Worm (Caenorhabditis elegans): ENCODE results near the gene unc-44.

The unc-44 gene

ce11 chrIV:5962219-5962945 is 13.0 kb upstream of the unc-44 start, which contains the start of gene K02B2.6:
Gene K02B2.6 (minus strand): TSS chrIV:5962269.
- TF ChIP-seq eor-1 (tag; optimal IDR thresholded peaks at IDR 0.05) (no peak), lin-39 (tag; optimal IDR thresholded peaks at IDR 0.05) (no peak), elt-3 (tag; optimal IDR thresholded peaks at IDR 0.05) (no peak), egl-27 (tag; optimal IDR thresholded peaks at IDR 0.05) (no peak), nhr-237 (tag; optimal IDR thresholded peaks at IDR 0.05) (no peak), ZK546.5 (tag; optimal IDR thresholded peaks at IDR 0.05) (no peak), aly-2 (tag; optimal IDR thresholded peaks at IDR 0.05) (no peak), ceh-9 (tag; optimal IDR thresholded peaks at IDR 0.05) (no peak), lin-15B (tag; optimal IDR thresholded peaks at IDR 0.05) (no peak), fkh-2 (tag; optimal IDR thresholded peaks at IDR 0.05) (no peak), snpc-4 (tag; optimal IDR thresholded peaks at IDR 0.05) (no peak), ceh-82 (tag; optimal IDR thresholded peaks at IDR 0.05) (no peak), sea-2 (GFP tag; optimal IDR thresholded peaks at IDR 0.05) (no peak), unc-62 (GFP tag; optimal IDR thresholded peaks at IDR 0.05) (no peak), nhr-43 (tag; optimal IDR thresholded peaks at IDR 0.05; ENCODE audit: poor library complexity, severe bottlenecking) (no peak)

DNA sequence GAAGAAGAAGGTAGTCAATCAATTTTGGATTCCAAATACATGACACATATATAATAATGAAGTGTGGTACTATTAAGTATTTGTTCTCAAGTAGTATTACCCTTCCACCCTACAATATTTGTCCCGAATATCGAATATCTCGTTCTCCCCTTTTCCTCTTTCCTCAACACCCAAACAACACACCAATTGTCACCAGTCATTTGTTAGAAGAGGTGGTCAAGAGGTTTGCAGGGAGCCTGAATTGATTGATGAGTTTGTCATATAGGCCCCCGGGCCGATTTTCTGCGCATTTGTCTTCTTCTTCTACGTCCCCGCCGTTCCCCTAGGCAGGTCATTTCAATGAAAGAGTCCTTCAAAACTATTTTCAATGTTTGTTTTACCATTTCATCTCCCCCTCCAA is 11.1 kb upstream of the unc-44 start:
- TF ChIP-seq egl-27 (tag; optimal IDR thresholded peaks at IDR 0.05) (no peak), nhr-28 (tag; optimal IDR thresholded peaks at IDR 0.05) (no peak), ztf-4 (tag; optimal IDR thresholded peaks at IDR 0.05) (no peak), pqm-1 (tag; optimal IDR thresholded peaks at IDR 0.05) (no peak), lin-39 (tag; optimal IDR thresholded peaks at IDR 0.05) (peak; percentile 61)

- peak; percentile 3 for TF ChIP-seq ztf-4 (tag; optimal IDR thresholded peaks at IDR 0.05)
- TF ChIP-seq nhr-28 (tag; optimal IDR thresholded peaks at IDR 0.05), result no peak
- peak; percentile 73 for TF ChIP-seq nfya-1 (tag; optimal IDR thresholded peaks at IDR 0.05; ENCODE audit: insufficient read depth)
- peak; percentile 82 for TF ChIP-seq hmg-11 (tag; optimal IDR thresholded peaks at IDR 0.05)
- TF ChIP-seq zag-1 (tag; optimal IDR thresholded peaks at IDR 0.05), result no peak
- no peak for TF ChIP-seq nhr-11 (tag; optimal IDR thresholded peaks at IDR 0.05)
- TF ChIP-seq mdl-1 (tag; optimal IDR thresholded peaks at IDR 0.05), result no peak
- TF ChIP-seq eor-1 (tag; optimal IDR thresholded peaks at IDR 0.05), result peak in 1 of 2 experiments; percentile 44
- no peak for TF ChIP-seq ceh-16 (tag; optimal IDR thresholded peaks at IDR 0.05)
- peak; percentile 64 for TF ChIP-seq ceh-28 (tag; optimal IDR thresholded peaks at IDR 0.05)
- peak; percentile 79 for TF ChIP-seq nhr-43 (tag; optimal IDR thresholded peaks at IDR 0.05; ENCODE audit: poor library complexity, severe bottlenecking)
- TF ChIP-seq elt-1 (tag; optimal IDR thresholded peaks at IDR 0.05), result peak; percentile 2
- TF ChIP-seq elt-3 (tag; optimal IDR thresholded peaks at IDR 0.05), result peak in 2 of 3 experiments; percentile 12 to 82
- TF ChIP-seq ceh-82 (tag; optimal IDR thresholded peaks at IDR 0.05), result peak; percentile 28
- no peak for TF ChIP-seq ama-1 (optimal IDR thresholded peaks at IDR 0.05)
- TF ChIP-seq fos-1 (tag; optimal IDR thresholded peaks at IDR 0.05), result peak; percentile 58
- TF ChIP-seq nhr-77 (tag; optimal IDR thresholded peaks at IDR 0.05), result no peak
- peak; percentile 93 for TF ChIP-seq pha-4 (tag; optimal IDR thresholded peaks at IDR 0.05)
- no peak for TF ChIP-seq unc-39 (tag; optimal IDR thresholded peaks at IDR 0.05)
- no peak for TF ChIP-seq nhr-237 (tag; optimal IDR thresholded peaks at IDR 0.05)
- TF ChIP-seq nhr-76 (tag; optimal IDR thresholded peaks at IDR 0.05), result peak; percentile 63
- no peak for TF ChIP-seq unc-62 (GFP tag; optimal IDR thresholded peaks at IDR 0.05)
- TF ChIP-seq skn-1 (tag; optimal IDR thresholded peaks at IDR 0.05), result peak; percentile 81
- no peak for TF ChIP-seq nhr-12 (tag; optimal IDR thresholded peaks at IDR 0.05)
- TF ChIP-seq mml-1 (tag; optimal IDR thresholded peaks at IDR 0.05), result no peak
- TF ChIP-seq pqm-1 (tag; optimal IDR thresholded peaks at IDR 0.05), result peak; percentile 95
- TF ChIP-seq aly-2 (tag; optimal IDR thresholded peaks at IDR 0.05), result no peak
- TF ChIP-seq snpc-4 (tag; optimal IDR thresholded peaks at IDR 0.05), result peak; percentile 81
- peak; percentile 60 for TF ChIP-seq lin-39 (tag; optimal IDR thresholded peaks at IDR 0.05)
- peak; percentile 43 for TF ChIP-seq nhr-23 (tag; optimal IDR thresholded peaks at IDR 0.05)
- peak; percentile 21 for TF ChIP-seq R02D3.7 (tag; optimal IDR thresholded peaks at IDR 0.05)
- TF ChIP-seq lin-15B (tag; optimal IDR thresholded peaks at IDR 0.05), result peak; percentile 13
- no peak for TF ChIP-seq fkh-2 (tag; optimal IDR thresholded peaks at IDR 0.05)
- no peak for TF ChIP-seq egl-5 (tag; optimal IDR thresholded peaks at IDR 0.05)
- TF ChIP-seq ztf-11 (tag; optimal IDR thresholded peaks at IDR 0.05), result no peak
- no peak for TF ChIP-seq ceh-9 (tag; optimal IDR thresholded peaks at IDR 0.05)
- peak; percentile 94 for TF ChIP-seq elt-2 (tag; optimal IDR thresholded peaks at IDR 0.05)
- TF ChIP-seq nhr-25 (tag; optimal IDR thresholded peaks at IDR 0.05), result peak; percentile 74
- TF ChIP-seq jun-1 (tag; optimal IDR thresholded peaks at IDR 0.05), result peak; percentile 67
- no peak for TF ChIP-seq sea-2 (GFP tag; optimal IDR thresholded peaks at IDR 0.05)
- TF ChIP-seq daf-12 (tag; optimal IDR thresholded peaks at IDR 0.05), result no peak
- peak; percentile 62 for TF ChIP-seq egl-27 (tag; optimal IDR thresholded peaks at IDR 0.05)
- peak; percentile 87 for TF ChIP-seq lsy-12 (tag; optimal IDR thresholded peaks at IDR 0.05)
- peak; percentile 66 for TF ChIP-seq tbx-2 (tag; optimal IDR thresholded peaks at IDR 0.05)
- no peak for TF ChIP-seq ZK546.5 (tag; optimal IDR thresholded peaks at IDR 0.05)
- TF ChIP-seq nhr-67 (tag; optimal IDR thresholded peaks at IDR 0.05), result no peak
Observed at ce11 chrIV:5967035-5967499, 8.3 kb upstream of the unc-44 start.

Measured in whole organism, L3 larva.